Worm (Caenorhabditis elegans) whole organism, L1 larva: ENCODE measurements around the gene vha-15.

Source experiments
- C04F5.9 ChIP-seq: sonication (generic microtip); optimal IDR thresholded peaks from 2 replicates; lab custom pipeline; 2016; ENCODE audit warnings: missing genetic modification characterization, missing compliant biosample characterization
- C16A3.4 ChIP-seq: fragments of 150-350 bp; optimal IDR thresholded peaks from 2 replicates; lab custom pipeline; 2014; ENCODE audit warnings: missing biosample characterization, missing genetic modification characterization
- alr-1 ChIP-seq: fragments of 200-800 bp; sonication (Bioruptor generic); optimal IDR thresholded peaks from 2 replicates; lab custom pipeline; 2018; ENCODE audit warnings: borderline replicate concordance, mild to moderate bottlenecking, missing genetic modification characterization, missing compliant biosample characterization
- aly-2 ChIP-seq: fragments of 150-350 bp; optimal IDR thresholded peaks from 2 replicates; lab custom pipeline; 2014; ENCODE audit warnings: missing biosample characterization, missing genetic modification characterization
- blmp-1 ChIP-seq: fragments of 150-350 bp; optimal IDR thresholded peaks from 2 replicates; lab custom pipeline; 2014; ENCODE audit warnings: missing biosample characterization, missing genetic modification characterization
- ceh-63 ChIP-seq: fragments of 200-800 bp; sonication (Bioruptor generic); optimal IDR thresholded peaks from 2 replicates; lab custom pipeline; 2018; ENCODE audit warnings: mild to moderate bottlenecking, missing genetic modification characterization, missing compliant biosample characterization
- ceh-8 ChIP-seq: fragments of 200-800 bp; sonication (Bioruptor generic); optimal IDR thresholded peaks from 2 replicates; lab custom pipeline; 2018; ENCODE audit warnings: mild to moderate bottlenecking, missing genetic modification characterization, moderate library complexity, missing compliant biosample characterization
- ceh-82 ChIP-seq, 3 experiments: fragments of 150-350 bp in 1 of 3; sonication (generic microtip) in 2 of 3; optimal IDR thresholded peaks; 2 replicates each; lab custom pipeline; 2014 to 2017; ENCODE audit warnings: missing biosample characterization in 3 of 3, missing genetic modification characterization in 3 of 3
- ceh-88 ChIP-seq: fragments of 200-800 bp; sonication (Bioruptor generic); IDR thresholded peaks from 2 replicates; pipeline ENCODE4 v1.3.6; 2022; ENCODE audit warnings: missing genetic modification characterization, missing compliant biosample characterization
- ceh-90 ChIP-seq: sonication (generic microtip); optimal IDR thresholded peaks from 2 replicates; lab custom pipeline; 2016; ENCODE audit warnings: missing genetic modification characterization, missing compliant biosample characterization
- efl-1 ChIP-seq, 4 experiments: fragments of 150-350 bp; optimal IDR thresholded peaks in 3 of 4; peaks in 1 of 4; 1 replicate in 1 of 4; 2 replicates in 3 of 4; lab custom pipeline; 2014; ENCODE audit warnings: missing biosample characterization in 2 of 4, missing genetic modification characterization in 2 of 4, missing genetic modification reagents in 2 of 4
- egl-13 ChIP-seq: sonication (generic microtip); optimal IDR thresholded peaks from 2 replicates; lab custom pipeline; 2016; ENCODE audit warnings: missing genotype, missing genetic modification reagents, missing genetic modification characterization, missing compliant biosample characterization
- egl-27 ChIP-seq, 2 experiments: fragments of 150-350 bp in 1 of 2; sonication (generic microtip); optimal IDR thresholded peaks; 3 replicates each; lab custom pipeline; 2017 to 2018; ENCODE audit warnings: missing biosample characterization in 2 of 2, missing genetic modification characterization in 2 of 2, missing genetic modification reagents in 2 of 2
- elt-2 ChIP-seq: sonication (generic microtip); optimal IDR thresholded peaks from 2 replicates; lab custom pipeline; 2016; ENCODE audit warnings: missing genetic modification characterization, mild to moderate bottlenecking, inconsistent platforms, missing compliant biosample characterization, missing genetic modification reagents
- hpl-2 ChIP-seq: fragments of 150-350 bp; optimal IDR thresholded peaks from 2 replicates; lab custom pipeline; 2014; ENCODE audit warnings: missing biosample characterization, missing genetic modification reagents, missing genetic modification characterization
- jun-1 ChIP-seq: fragments of 150-350 bp; optimal IDR thresholded peaks from 2 replicates; lab custom pipeline; 2014; ENCODE audit warnings: missing biosample characterization, missing genetic modification reagents, missing genetic modification characterization
- lin-13 ChIP-seq: fragments of 150-350 bp; optimal IDR thresholded peaks from 2 replicates; lab custom pipeline; 2014; ENCODE audit warnings: missing biosample characterization, missing genetic modification reagents, missing genetic modification characterization
- lin-14 ChIP-seq: fragments of 200-800 bp; sonication (Bioruptor generic); optimal IDR thresholded peaks from 2 replicates; lab custom pipeline; 2018; ENCODE audit warnings: mild to moderate bottlenecking, missing genetic modification characterization, moderate library complexity, missing compliant biosample characterization
- lin-35 ChIP-seq, 2 experiments: fragments of 150-350 bp; optimal IDR thresholded peaks; 2 replicates each; lab custom pipeline; 2014; ENCODE audit warnings: missing biosample characterization in 2 of 2, missing genetic modification characterization in 2 of 2, missing genetic modification reagents in 2 of 2
- mdl-1 ChIP-seq, 2 experiments: fragments of 150-350 bp; optimal IDR thresholded peaks; 2 replicates each; lab custom pipeline; 2014 to 2017; ENCODE audit warnings: missing biosample characterization in 2 of 2, missing genetic modification characterization in 2 of 2, inconsistent platforms in 1 of 2
- nhr-19 ChIP-seq: fragments of 200-800 bp; sonication (Bioruptor generic); conservative IDR thresholded peaks from 2 replicates; pipeline ENCODE4 v1.3.6; 2022; ENCODE audit warnings: missing genetic modification characterization, missing compliant biosample characterization
- nhr-20 ChIP-seq: sonication (generic microtip); optimal IDR thresholded peaks from 2 replicates; lab custom pipeline; 2016; ENCODE audit warnings: mild to moderate bottlenecking, missing genetic modification characterization, missing compliant biosample characterization
- nhr-47 ChIP-seq: sonication (generic microtip); optimal IDR thresholded peaks from 2 replicates; lab custom pipeline; 2016; ENCODE audit warnings: mild to moderate bottlenecking, missing genetic modification characterization, moderate library complexity, missing compliant biosample characterization
- pax-3 ChIP-seq: fragments of 200-800 bp; sonication (Bioruptor generic); optimal IDR thresholded peaks from 2 replicates; lab custom pipeline; 2018; ENCODE audit warnings: mild to moderate bottlenecking, missing genetic modification characterization, moderate library complexity, missing compliant biosample characterization
- rnt-1 ChIP-seq: sonication (generic microtip); optimal IDR thresholded peaks from 2 replicates; lab custom pipeline; 2016; ENCODE audit warnings: mild to moderate bottlenecking, missing genetic modification characterization, moderate library complexity, missing compliant biosample characterization
- skn-1 ChIP-seq: fragments of 150-350 bp; optimal IDR thresholded peaks from 2 replicates; lab custom pipeline; 2014; ENCODE audit warnings: missing biosample characterization, missing genetic modification characterization
- sox-4 ChIP-seq: sonication (generic microtip); optimal IDR thresholded peaks from 2 replicates; lab custom pipeline; 2016; ENCODE audit warnings: missing genetic modification characterization, missing compliant biosample characterization
- sptf-1 ChIP-seq: fragments of 150-350 bp; optimal IDR thresholded peaks from 2 replicates; lab custom pipeline; 2014; ENCODE audit warnings: missing biosample characterization, missing genetic modification characterization
- sup-37 ChIP-seq: fragments of 200-800 bp; sonication (Bioruptor generic); optimal IDR thresholded peaks from 2 replicates; lab custom pipeline; 2018; ENCODE audit warnings: mild to moderate bottlenecking, missing genetic modification characterization, missing compliant biosample characterization
- swsn-7 ChIP-seq: sonication (generic microtip); optimal IDR thresholded peaks from 2 replicates; lab custom pipeline; 2016; ENCODE audit warnings: missing genetic modification characterization, missing compliant biosample characterization
- tbx-2 ChIP-seq: sonication (generic microtip); optimal IDR thresholded peaks from 2 replicates; lab custom pipeline; 2016; ENCODE audit warnings: missing genetic modification characterization, missing compliant biosample characterization
- unc-130 ChIP-seq: fragments of 150-350 bp; optimal IDR thresholded peaks from 2 replicates; lab custom pipeline; 2017; ENCODE audit warnings: missing biosample characterization, missing genetic modification characterization, inconsistent platforms
- unc-30 ChIP-seq: sonication (generic microtip); optimal IDR thresholded peaks from 2 replicates; lab custom pipeline; 2017; ENCODE audit warnings: missing biosample characterization, missing genetic modification characterization
- unc-62 ChIP-seq: fragments of 150-350 bp; optimal IDR thresholded peaks from 2 replicates; lab custom pipeline; 2014; ENCODE audit warnings: missing biosample characterization, missing genetic modification reagents, missing genetic modification characterization
- unc-86 ChIP-seq: sonication (generic microtip); optimal IDR thresholded peaks from 2 replicates; lab custom pipeline; 2016; ENCODE audit warnings: missing genetic modification characterization, missing compliant biosample characterization
- ztf-4 ChIP-seq: fragments of 150-350 bp; optimal IDR thresholded peaks from 2 replicates; lab custom pipeline; 2014; ENCODE audit warnings: missing biosample characterization, missing genetic modification characterization

Gene vha-15

DNA sequence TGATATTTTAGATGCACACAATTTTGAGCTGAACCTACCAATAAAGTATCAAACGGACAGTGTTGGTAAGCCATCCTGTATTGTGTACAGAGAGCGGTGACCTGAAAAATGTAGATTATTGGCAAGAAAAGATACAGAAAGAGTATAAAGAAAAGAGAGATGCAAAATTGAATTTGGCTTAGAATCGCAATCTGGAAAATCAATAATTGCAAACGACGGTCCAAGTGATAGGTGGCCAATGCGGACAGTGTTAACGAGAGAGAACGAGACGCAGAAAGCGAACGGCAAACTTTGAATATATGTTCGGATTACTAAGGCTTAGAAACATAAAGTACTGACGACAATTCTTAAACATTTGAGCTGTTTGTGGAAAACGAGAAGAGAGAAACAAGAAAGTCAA lies 20.3 kb downstream of the vha-15 start, which contains the start of gene crn-4:
Gene crn-4 (minus strand): TSS at position 101 of the 400 bp plus-strand sequence.
- TF ChIP-seq ceh-8: no peak
- no peak for TF ChIP-seq ceh-82 (tag; optimal IDR thresholded peaks at IDR 0.05; lab: Kevin White, UChicago)
- no peak for TF ChIP-seq efl-1 (optimal IDR thresholded peaks at IDR 0.05; lab: Kevin White, UChicago)
- no peak for TF ChIP-seq efl-1 (GFP tag; optimal IDR thresholded peaks at IDR 0.05 in 1 of 2; lab: Kevin White, UChicago)
- TF ChIP-seq mdl-1 (tag; optimal IDR thresholded peaks at IDR 0.05; lab: Kevin White, UChicago): no peak
- no peak for TF ChIP-seq unc-130
- no peak for TF ChIP-seq blmp-1
- TF ChIP-seq tbx-2: no peak
- no peak for TF ChIP-seq egl-13 (tag; lab: Kevin White, UChicago)
- no peak for TF ChIP-seq jun-1 (tag; lab: Kevin White, UChicago)
- TF ChIP-seq nhr-47: no peak
- TF ChIP-seq ceh-63 (GFP tag; lab: Kevin White, UChicago): no peak
- no peak for TF ChIP-seq C16A3.4 (tag; lab: Kevin White, UChicago)
- TF ChIP-seq unc-62 (GFP tag; lab: Kevin White, UChicago): no peak
- no peak for TF ChIP-seq nhr-19 (GFP tag; lab: Robert Waterston, UW)
- no peak for TF ChIP-seq C04F5.9 (tag; lab: Kevin White, UChicago)
- no peak for TF ChIP-seq swsn-7 (tag; lab: Kevin White, UChicago)
- TF ChIP-seq sptf-1 (tag; lab: Kevin White, UChicago): no peak
- TF ChIP-seq hpl-2: no peak
- TF ChIP-seq, all 84 proteins: peak for 0

DNA sequence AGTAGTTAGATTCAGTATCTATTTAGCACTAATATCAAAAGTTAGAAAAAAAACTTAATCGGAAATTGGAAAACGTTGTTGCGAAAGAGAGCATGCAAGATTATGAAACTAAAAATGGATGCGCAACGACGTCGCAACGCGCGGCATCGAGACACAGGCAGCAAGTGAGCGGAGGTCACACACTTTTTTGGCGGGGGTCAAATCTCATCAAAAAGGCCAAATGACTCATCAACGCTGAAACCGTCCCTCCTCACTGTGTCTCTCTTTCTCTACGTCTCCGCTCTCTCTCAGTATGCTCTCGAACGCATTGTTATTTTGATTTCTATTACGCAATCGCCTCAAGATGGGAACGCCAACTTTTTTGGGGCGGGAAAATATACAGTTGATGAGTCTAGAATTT lies 20.7 kb downstream of the vha-15 start:
- no peak for TF ChIP-seq aly-2 (tag; lab: Kevin White, UChicago)
- TF ChIP-seq unc-86 (tag; lab: Kevin White, UChicago): no peak
- peak in 1 of 3 experiments; percentile 26 for TF ChIP-seq ceh-82 (tag; optimal IDR thresholded peaks at IDR 0.05; lab: Kevin White, UChicago)
- peak; percentile 10 for TF ChIP-seq lin-14 (GFP tag; lab: Kevin White, UChicago)
- TF ChIP-seq nhr-20 (tag; lab: Kevin White, UChicago): no peak
- no peak for TF ChIP-seq ceh-88
- no peak for TF ChIP-seq swsn-7 (tag; lab: Kevin White, UChicago)
- no peak for TF ChIP-seq lin-13
- no peak for TF ChIP-seq ztf-4
- TF ChIP-seq sup-37 (GFP tag; lab: Kevin White, UChicago): no peak
- TF ChIP-seq unc-30: no peak
- TF ChIP-seq skn-1 (tag; lab: Kevin White, UChicago): peak; percentile 88
- TF ChIP-seq unc-130: no peak
- TF ChIP-seq alr-1 (tag; lab: Kevin White, UChicago): no peak
- no peak for TF ChIP-seq C16A3.4 (tag; lab: Kevin White, UChicago)

DNA sequence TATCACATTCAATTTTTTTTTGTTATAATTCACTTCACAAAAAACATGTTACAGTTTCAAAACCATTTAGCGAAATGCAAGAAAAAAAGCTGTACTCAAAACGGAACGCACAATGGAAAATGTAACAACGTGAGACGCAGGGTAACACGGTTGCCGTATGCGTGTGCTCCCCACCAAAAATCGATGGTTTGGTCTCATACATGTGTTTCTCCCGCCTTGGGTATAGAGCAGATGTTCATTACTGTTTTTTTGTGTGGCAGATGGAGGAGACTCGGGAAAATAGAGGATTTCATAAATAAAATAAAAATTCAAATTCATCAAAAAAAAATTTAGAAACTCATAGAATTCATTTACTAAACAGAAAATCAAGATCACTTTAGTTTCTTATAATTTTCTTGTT lies 23.3 kb downstream of the vha-15 start, which contains the start of gene AH9.3:
Gene AH9.3 (minus strand): TSS at position 101 of the 400 bp plus-strand sequence.
- TF ChIP-seq egl-27 (tag; optimal IDR thresholded peaks at IDR 0.05; lab: Kevin White, UChicago) (no peak), ceh-90 (tag; lab: Kevin White, UChicago) (no peak), sox-4 (no peak), rnt-1 (no peak)

DNA sequence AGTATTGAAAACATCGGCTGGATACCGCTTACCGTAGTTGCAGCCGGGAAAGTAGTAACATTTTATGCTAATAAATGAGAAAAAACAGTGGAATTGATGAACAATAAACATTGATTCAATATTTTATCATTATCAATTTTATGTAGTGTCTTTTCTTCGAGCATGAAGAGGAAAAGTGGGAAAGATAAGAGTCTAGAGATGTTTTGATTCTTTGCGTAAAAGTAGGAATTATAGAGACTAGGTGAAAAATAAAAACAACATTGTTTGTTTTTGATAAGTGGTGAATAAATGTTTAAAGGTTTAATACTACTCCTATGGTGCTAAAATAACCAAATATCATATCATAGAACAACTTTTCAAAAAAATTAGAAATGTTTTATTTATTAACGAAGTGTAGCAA lies 24.7 kb downstream of the vha-15 start:
- TF ChIP-seq lin-35 (GFP tag; optimal IDR thresholded peaks at IDR 0.05; lab: Kevin White, UChicago): no peak
- no peak for TF ChIP-seq ceh-88
- no peak for TF ChIP-seq efl-1 (optimal IDR thresholded peaks at IDR 0.05; lab: Kevin White, UChicago)
- no peak for TF ChIP-seq efl-1 (GFP tag; optimal IDR thresholded peaks at IDR 0.05 in 1 of 2; lab: Kevin White, UChicago)
- TF ChIP-seq pax-3: no peak
- TF ChIP-seq unc-130: no peak
- peak; percentile 47 for TF ChIP-seq elt-2 (tag; lab: Kevin White, UChicago)
